Worm (Caenorhabditis elegans) whole organism, midembryonic: ENCODE results near the gene K12G11.6.

Source experiments
- flt-1 ChIP-seq: fragments of 200-800 bp; sonication (Bioruptor generic); IDR thresholded peaks from 2 replicates; pipeline ENCODE4 v1.3.6; 2022; ENCODE audit warnings: missing genetic modification characterization, missing compliant biosample characterization
- med-1 ChIP-seq: sonication (generic microtip); optimal IDR thresholded peaks from 2 replicates; lab custom pipeline; 2017; ENCODE audit warnings: missing genetic modification characterization, mild to moderate bottlenecking, missing compliant biosample characterization, antibody characterized with exemption, missing genetic modification reagents; ENCODE audit not compliant: insufficient read depth

- no peak for TF ChIP-seq med-1
- no peak for TF ChIP-seq flt-1 (GFP tag; lab: Robert Waterston, UW)
These were observed 47.2 kb upstream of the K12G11.6 start for ce11 chrV:11846969-11847368.
